Fruit fly (Drosophila melanogaster) whole organism, embryonic: ENCODE measurements around the gene mbm.
A peak's percentile ranks its signal among the peaks of the same experiment; 100 is the strongest.

Source experiments
- Antp ChIP-seq: fragments of 200-800 bp; sonication (Bioruptor generic); optimal IDR thresholded peaks from 3 replicates; lab custom pipeline; 2016; ENCODE audit warnings: missing biosample characterization, missing genetic modification characterization
- BEAF-32 ChIP-seq: fragments of 200-800 bp; sonication (Bioruptor generic); optimal IDR thresholded peaks from 3 replicates; lab custom pipeline; 2017; ENCODE audit warnings: missing biosample characterization, missing genetic modification characterization, mild to moderate bottlenecking, moderate library complexity, missing genetic modification reagents
- CG10274 ChIP-seq: fragments of 200-800 bp; sonication (Bioruptor generic); optimal IDR thresholded peaks from 3 replicates; lab custom pipeline; 2017; ENCODE audit warnings: missing biosample characterization, mild to moderate bottlenecking, missing genetic modification characterization
- CG12155 ChIP-seq: fragments of 200-800 bp; sonication (Bioruptor generic); optimal IDR thresholded peaks from 3 replicates; lab custom pipeline; 2016; ENCODE audit warnings: missing biosample characterization, missing genetic modification characterization
- CG12299 ChIP-seq: fragments of 200-800 bp; sonication (Bioruptor generic); optimal IDR thresholded peaks from 2 replicates; lab custom pipeline; 2018; ENCODE audit warnings: missing biosample characterization, mild to moderate bottlenecking, missing genetic modification characterization
- CG1233 ChIP-seq: fragments of 200-800 bp; sonication (Bioruptor generic); optimal IDR thresholded peaks from 4 replicates; lab custom pipeline; 2018; ENCODE audit warnings: missing biosample characterization, mild to moderate bottlenecking, missing genetic modification characterization
- CG12744 ChIP-seq: fragments of 200-800 bp; sonication (Bioruptor generic); optimal IDR thresholded peaks from 2 replicates; lab custom pipeline; 2016; ENCODE audit warnings: missing biosample characterization, missing genetic modification characterization
- CG13775 ChIP-seq: fragments of 200-800 bp; sonication (Bioruptor generic); optimal IDR thresholded peaks from 3 replicates; lab custom pipeline; 2017; ENCODE audit warnings: missing biosample characterization, mild to moderate bottlenecking, missing genetic modification characterization
- CG16779 ChIP-seq: fragments of 200-800 bp; sonication (Bioruptor generic); IDR thresholded peaks from 2 replicates; pipeline ENCODE4 v1.3.6; 2022; ENCODE audit warnings: missing biosample characterization, missing genetic modification characterization
- CG16863 ChIP-seq: fragments of 200-800 bp; sonication (Bioruptor generic); optimal IDR thresholded peaks from 3 replicates; lab custom pipeline; 2016; ENCODE audit warnings: missing biosample characterization, missing genetic modification characterization
- CG32532 ChIP-seq: fragments of 200-800 bp; sonication (Bioruptor generic); IDR thresholded peaks from 2 replicates; pipeline ENCODE4 v1.3.6; 2022; ENCODE audit warnings: missing biosample characterization, missing genetic modification characterization
- CG42726 ChIP-seq: fragments of 200-800 bp; sonication (Bioruptor generic); IDR thresholded peaks from 2 replicates; pipeline ENCODE4 v1.3.6; 2022; ENCODE audit warnings: missing biosample characterization, missing genetic modification characterization; ENCODE audit not compliant: partially characterized antibody
- CG4424 ChIP-seq: fragments of 200-800 bp; sonication (Bioruptor generic); optimal IDR thresholded peaks from 3 replicates; lab custom pipeline; 2016; ENCODE audit warnings: missing biosample characterization, missing genetic modification characterization
- CG4617 ChIP-seq: fragments of 200-800 bp; sonication (Bioruptor generic); optimal IDR thresholded peaks from 3 replicates; lab custom pipeline; 2016; ENCODE audit warnings: missing biosample characterization, missing genetic modification characterization, borderline replicate concordance
- CG7357 ChIP-seq: fragments of 200-800 bp; sonication (Bioruptor generic); IDR thresholded peaks from 3 replicates; pipeline ENCODE4 v1.3.6; 2022; ENCODE audit warnings: missing biosample characterization, missing genetic modification characterization
- CG7839 ChIP-seq: fragments of 200-800 bp; sonication (Bioruptor generic); optimal IDR thresholded peaks from 3 replicates; lab custom pipeline; 2018; ENCODE audit warnings: missing biosample characterization, mild to moderate bottlenecking, missing genetic modification characterization, moderate library complexity
- CG7928 ChIP-seq: fragments of 200-800 bp; sonication (Bioruptor generic); optimal IDR thresholded peaks from 2 replicates; lab custom pipeline; 2017; ENCODE audit warnings: missing biosample characterization, mild to moderate bottlenecking, missing genetic modification characterization
- CG9215 ChIP-seq: fragments of 200-800 bp; sonication (Bioruptor generic); IDR thresholded peaks from 2 replicates; pipeline ENCODE4 v1.3.6; 2022; ENCODE audit warnings: missing biosample characterization, missing genetic modification characterization
- CG9932 ChIP-seq: fragments of 200-800 bp; sonication (Bioruptor generic); IDR thresholded peaks from 2 replicates; pipeline ENCODE4 v1.3.6; 2022; ENCODE audit warnings: missing biosample characterization, missing genetic modification characterization
- CTCF ChIP-seq: fragments of 200-800 bp; sonication (Bioruptor generic); optimal IDR thresholded peaks from 2 replicates; lab custom pipeline; 2017; ENCODE audit warnings: missing biosample characterization, mild to moderate bottlenecking, missing genetic modification characterization, moderate library complexity
- Chrac-16 ChIP-seq: fragments of 200-800 bp; sonication (Bioruptor generic); optimal IDR thresholded peaks from 3 replicates; lab custom pipeline; 2016; ENCODE audit warnings: missing biosample characterization, missing genetic modification characterization
- Drgx ChIP-seq: fragments of 200-800 bp; sonication (Bioruptor generic); IDR thresholded peaks from 2 replicates; pipeline ENCODE4 v1.3.6; 2022; ENCODE audit warnings: missing biosample characterization, missing genetic modification characterization
- HmgD ChIP-seq: fragments of 200-800 bp; sonication (Bioruptor generic); optimal IDR thresholded peaks from 3 replicates; lab custom pipeline; 2016; ENCODE audit warnings: missing biosample characterization, missing genetic modification characterization
- Hr78 ChIP-seq, 2 experiments: fragments of 200-800 bp in 1 of 2; fragments of >200 bp in 1 of 2; sonication (Bioruptor generic) in 1 of 2; optimal IDR thresholded peaks; 2 replicates each; lab custom pipeline; 2017 to 2019; ENCODE audit warnings: missing biosample characterization in 2 of 2, missing genetic modification characterization in 2 of 2, mild to moderate bottlenecking in 1 of 2, moderate library complexity in 1 of 2
- NC2α ChIP-seq: fragments of 200-800 bp; sonication (Bioruptor generic); optimal IDR thresholded peaks from 2 replicates; lab custom pipeline; 2016; ENCODE audit warnings: missing biosample characterization, missing genetic modification characterization
- Nf-YC ChIP-seq: fragments of 200-800 bp; optimal IDR thresholded peaks from 3 replicates; lab custom pipeline; 2019; ENCODE audit warnings: missing biosample characterization, mild to moderate bottlenecking, missing genetic modification characterization, moderate library complexity
- Sox102F ChIP-seq: fragments of 200-800 bp; sonication (Bioruptor generic); optimal IDR thresholded peaks from 2 replicates; lab custom pipeline; 2018; ENCODE audit warnings: missing biosample characterization, mild to moderate bottlenecking, missing genetic modification characterization, moderate library complexity
- ab ChIP-seq: fragments of 200-800 bp; sonication (Bioruptor generic); optimal IDR thresholded peaks from 2 replicates; lab custom pipeline; 2016; ENCODE audit warnings: missing biosample characterization, missing genetic modification characterization
- bowl ChIP-seq: fragments of 200-800 bp; sonication (Bioruptor generic); IDR thresholded peaks from 2 replicates; pipeline ENCODE4 v1.3.6; 2022; ENCODE audit warnings: missing biosample characterization, missing genetic modification characterization
- btn ChIP-seq: fragments of 200-800 bp; sonication (Bioruptor generic); optimal IDR thresholded peaks from 2 replicates; lab custom pipeline; 2016; ENCODE audit warnings: missing biosample characterization, missing genetic modification characterization
- chm ChIP-seq: fragments of 200-800 bp; sonication (Bioruptor generic); IDR thresholded peaks from 2 replicates; pipeline ENCODE4 v1.3.6; 2022; ENCODE audit warnings: missing biosample characterization, missing genetic modification characterization
- disco-r ChIP-seq: fragments of 200-800 bp; sonication (Bioruptor generic); optimal IDR thresholded peaks from 2 replicates; lab custom pipeline; 2016; ENCODE audit warnings: missing biosample characterization, missing genetic modification characterization
- dmrt99B ChIP-seq: fragments of 200-800 bp; sonication (Bioruptor generic); optimal IDR thresholded peaks from 2 replicates; lab custom pipeline; 2018; ENCODE audit warnings: missing biosample characterization, mild to moderate bottlenecking, missing genetic modification characterization, moderate library complexity
- dysf ChIP-seq: fragments of 200-800 bp; sonication (Bioruptor generic); IDR thresholded peaks from 3 replicates; pipeline ENCODE4 v1.3.6; 2022; ENCODE audit warnings: missing biosample characterization, missing genetic modification characterization
- exex ChIP-seq: fragments of 200-800 bp; sonication (Bioruptor generic); optimal IDR thresholded peaks from 4 replicates; lab custom pipeline; 2018; ENCODE audit warnings: missing biosample characterization, mild to moderate bottlenecking, missing genetic modification characterization, moderate library complexity
- gt ChIP-seq: fragments of 200-800 bp; sonication (Bioruptor generic); IDR thresholded peaks from 2 replicates; pipeline ENCODE4 v1.3.6; 2022; ENCODE audit warnings: missing biosample characterization, missing genetic modification characterization
- klu ChIP-seq: fragments of 200-800 bp; sonication (Bioruptor generic); IDR thresholded peaks from 2 replicates; pipeline ENCODE4 v1.3.6; 2022; ENCODE audit warnings: missing biosample characterization, missing genetic modification characterization
- kni ChIP-seq: fragments of 200-800 bp; sonication (Bioruptor generic); optimal IDR thresholded peaks from 3 replicates; lab custom pipeline; 2017; ENCODE audit warnings: mild to moderate bottlenecking, missing biosample characterization, missing genetic modification reagents, missing genetic modification characterization
- maf-S ChIP-seq: fragments of 200-800 bp; sonication (Bioruptor generic); optimal IDR thresholded peaks from 2 replicates; lab custom pipeline; 2016; ENCODE audit warnings: missing biosample characterization, missing genetic modification characterization
- mam ChIP-seq: fragments of 200-800 bp; sonication (Bioruptor generic); optimal IDR thresholded peaks from 3 replicates; lab custom pipeline; 2016; ENCODE audit warnings: missing biosample characterization, missing genetic modification characterization
- mirr ChIP-seq: fragments of 200-800 bp; sonication (Bioruptor generic); optimal IDR thresholded peaks from 3 replicates; lab custom pipeline; 2018; ENCODE audit warnings: missing biosample characterization, mild to moderate bottlenecking, missing genetic modification characterization
- onecut ChIP-seq: fragments of 200-800 bp; sonication (Bioruptor generic); IDR thresholded peaks from 2 replicates; pipeline ENCODE4 v1.3.6; 2022; ENCODE audit warnings: missing biosample characterization, missing genetic modification characterization
- run ChIP-seq: fragments of 200-800 bp; sonication (Bioruptor generic); optimal IDR thresholded peaks from 3 replicates; lab custom pipeline; 2018; ENCODE audit warnings: missing biosample characterization, mild to moderate bottlenecking, missing genetic modification characterization
- scrt ChIP-seq: fragments of 200-800 bp; sonication (Bioruptor generic); optimal IDR thresholded peaks from 2 replicates; lab custom pipeline; 2018; ENCODE audit warnings: missing biosample characterization, mild to moderate bottlenecking, missing genetic modification characterization, moderate library complexity
- seq ChIP-seq: fragments of 200-800 bp; sonication (Bioruptor generic); IDR thresholded peaks from 2 replicates; pipeline ENCODE4 v1.3.6; 2022; ENCODE audit warnings: missing biosample characterization, missing genetic modification characterization
- slp2 ChIP-seq: fragments of 200-800 bp; sonication (Bioruptor generic); optimal IDR thresholded peaks from 2 replicates; lab custom pipeline; 2016; ENCODE audit warnings: missing biosample characterization, missing genetic modification characterization
- so ChIP-seq: fragments of 200-800 bp; sonication (Bioruptor generic); IDR thresholded peaks from 3 replicates; pipeline ENCODE4 v1.3.6; 2022; ENCODE audit warnings: missing biosample characterization, missing genetic modification characterization
- sug ChIP-seq: fragments of 200-800 bp; optimal IDR thresholded peaks from 2 replicates; lab custom pipeline; 2019; ENCODE audit warnings: missing biosample characterization, mild to moderate bottlenecking, missing genetic modification characterization, moderate library complexity
- tgo ChIP-seq: fragments of 200-800 bp; sonication (Bioruptor generic); IDR thresholded peaks from 3 replicates; pipeline ENCODE4 v1.3.6; 2022; ENCODE audit warnings: missing biosample characterization, missing genetic modification characterization
- tin ChIP-seq: fragments of 200-800 bp; sonication (Bioruptor generic); optimal IDR thresholded peaks from 3 replicates; lab custom pipeline; 2016; ENCODE audit warnings: missing biosample characterization, missing genetic modification characterization
- tup ChIP-seq: fragments of 200-800 bp; sonication (Bioruptor generic); optimal IDR thresholded peaks from 2 replicates; lab custom pipeline; 2016; ENCODE audit warnings: missing biosample characterization, mild to moderate bottlenecking, missing genetic modification characterization, moderate library complexity
- vfl ChIP-seq: fragments of 200-800 bp; sonication (Bioruptor generic); optimal IDR thresholded peaks from 2 replicates; lab custom pipeline; 2016; ENCODE audit warnings: missing biosample characterization, missing genetic modification characterization
- yki ChIP-seq: fragments of >200 bp; optimal IDR thresholded peaks from 3 replicates; lab custom pipeline; 2018

The mbm gene

DNA sequence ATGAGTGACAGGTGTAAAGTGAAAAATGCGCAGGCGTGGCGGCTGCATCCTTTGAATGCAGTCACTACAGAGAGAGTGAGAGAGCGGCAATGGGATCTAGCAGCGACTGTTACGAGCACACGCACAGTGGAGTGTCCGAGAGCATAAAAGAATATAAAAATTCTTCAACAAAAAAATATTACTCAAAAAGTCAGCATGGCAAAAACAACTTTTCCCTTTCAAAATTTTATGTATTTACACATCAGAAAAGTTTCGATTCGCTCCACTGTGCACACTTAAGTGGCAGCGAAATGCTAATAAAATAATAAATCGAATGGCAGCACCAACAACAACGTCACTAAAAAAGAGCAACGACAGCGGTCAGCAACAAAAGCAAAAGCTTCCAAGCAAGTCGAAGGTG, 50.2 kb downstream of the mbm start (continued):
- TF ChIP-seq Chrac-16 (GFP tag; lab: Kevin White, UChicago): peak; percentile 84
- no peak for TF ChIP-seq mirr (GFP tag; lab: Kevin White, UChicago)
- peak; percentile 39; the same call in 1 of the 2 replicates for TF ChIP-seq CG9932 (GFP tag; lab: Robert Waterston, UW)
- peak; percentile 84 for TF ChIP-seq CG7839 (tag; lab: Kevin White, UChicago)
- TF ChIP-seq CG42726: no peak
- TF ChIP-seq onecut (GFP tag; lab: Robert Waterston, UW): peak; percentile 52
- peak; percentile 93 for TF ChIP-seq so (GFP tag; lab: Robert Waterston, UW)
- peak; percentile 66 for TF ChIP-seq CG12744 (GFP tag; lab: Kevin White, UChicago)
- TF ChIP-seq seq (GFP tag; lab: Robert Waterston, UW): peak; percentile 86
- peak; percentile 89 for TF ChIP-seq CG16863 (GFP tag; lab: Kevin White, UChicago)
- no peak for TF ChIP-seq exex
- peak; percentile 72 for TF ChIP-seq CG1233
- TF ChIP-seq CG16779: no peak
- TF ChIP-seq btn (GFP tag; lab: Kevin White, UChicago): peak; percentile 90
- peak; percentile 74 for TF ChIP-seq maf-S (GFP tag; lab: Kevin White, UChicago)
- peak; percentile 90 for TF ChIP-seq dmrt99B (tag; lab: Kevin White, UChicago)
- peak; percentile 67 for TF ChIP-seq vfl (GFP tag; lab: Kevin White, UChicago)
- peak; percentile 23 for TF ChIP-seq CG12299 (tag; lab: Kevin White, UChicago)
- TF ChIP-seq CG7928: no peak
- no peak for TF ChIP-seq HmgD (GFP tag; lab: Kevin White, UChicago)
- no peak for TF ChIP-seq BEAF-32
- peak; percentile 63 for TF ChIP-seq ab (GFP tag; lab: Kevin White, UChicago)
- TF ChIP-seq CG10274 (GFP tag; lab: Kevin White, UChicago): peak; percentile 45
- TF ChIP-seq CG13775 (GFP tag; lab: Kevin White, UChicago): peak; percentile 84
- TF ChIP-seq Antp: peak; percentile 85
- TF ChIP-seq Drgx: peak; percentile 93
- TF ChIP-seq tgo (GFP tag; lab: Robert Waterston, UW): peak; percentile 85
- TF ChIP-seq CG12155 (GFP tag; lab: Kevin White, UChicago): peak; percentile 71
- TF ChIP-seq mam: peak; percentile 82
- TF ChIP-seq CG4617: peak; percentile 38
- peak; percentile 90 for TF ChIP-seq tin (GFP tag; lab: Kevin White, UChicago)
- TF ChIP-seq scrt (GFP tag; lab: Kevin White, UChicago): peak; percentile 34
- TF ChIP-seq kni (GFP tag; lab: Kevin White, UChicago): no peak
- TF ChIP-seq disco-r: peak; percentile 73
- TF ChIP-seq CG9215 (GFP tag; lab: Robert Waterston, UW): peak; percentile 50; the same call in 1 of the 2 replicates
- peak; percentile 96 for TF ChIP-seq chm
- TF ChIP-seq sug (tag; lab: Kevin White, UChicago): no peak
- peak; percentile 75 for TF ChIP-seq CG32532 (GFP tag; lab: Robert Waterston, UW)
- TF ChIP-seq CG7357 (GFP tag; lab: Robert Waterston, UW): peak; percentile 74
- TF ChIP-seq gt (GFP tag; lab: Robert Waterston, UW): peak; percentile 79
- no peak for TF ChIP-seq yki
- TF ChIP-seq dysf (GFP tag; lab: Robert Waterston, UW): peak; percentile 86
- TF ChIP-seq tup (GFP tag; lab: Kevin White, UChicago): peak; percentile 81
- peak; percentile 78 for TF ChIP-seq bowl
- TF ChIP-seq NC2α (GFP tag; lab: Kevin White, UChicago): peak; percentile 78
- peak; percentile 3 for TF ChIP-seq CTCF
- no peak for TF ChIP-seq Nf-YC (tag; lab: Kevin White, UChicago)
- peak; percentile 71 for TF ChIP-seq klu
- peak; percentile 75 for TF ChIP-seq slp2 (GFP tag; lab: Kevin White, UChicago)
- TF ChIP-seq CG4424 (GFP tag; lab: Kevin White, UChicago): peak; percentile 93
- TF ChIP-seq Hr78 (GFP tag; optimal IDR thresholded peaks at IDR 0.05; lab: Kevin White, UChicago): peak in 1 of 2 experiments; percentile 8
- peak; percentile 91 for TF ChIP-seq Sox102F (GFP tag; lab: Kevin White, UChicago)
- peak; percentile 69 for TF ChIP-seq run
